Fruit fly (Drosophila melanogaster) whole organism, embryonic: ENCODE data around the gene CG34008.

Experiments used
- Aef1 ChIP-seq: fragments of 200-800 bp; sonication (Bioruptor generic); IDR thresholded peaks from 3 replicates; pipeline ENCODE4 v1.3.6; 2022; ENCODE audit warnings: missing biosample characterization, missing genetic modification characterization
- Asciz ChIP-seq: fragments of 200-800 bp; sonication (Bioruptor generic); optimal IDR thresholded peaks from 2 replicates; lab custom pipeline; 2017; ENCODE audit warnings: missing biosample characterization, mild to moderate bottlenecking, missing genetic modification characterization, missing genetic modification reagents
- Atf3 ChIP-seq: fragments of 200-800 bp; sonication (Bioruptor generic); optimal IDR thresholded peaks from 3 replicates; lab custom pipeline; 2016; ENCODE audit warnings: missing biosample characterization, missing genetic modification characterization
- CG1024 ChIP-seq: fragments of 200-800 bp; sonication (Bioruptor generic); IDR thresholded peaks from 2 replicates; pipeline ENCODE4 v1.3.6; 2022; ENCODE audit warnings: missing biosample characterization, missing genetic modification characterization
- CG10979 ChIP-seq: fragments of 200-800 bp; sonication (Bioruptor generic); optimal IDR thresholded peaks from 2 replicates; lab custom pipeline; 2018; ENCODE audit warnings: missing biosample characterization, mild to moderate bottlenecking, missing genetic modification characterization, moderate library complexity
- CG11504 ChIP-seq: fragments of 200-800 bp; sonication (Bioruptor generic); optimal IDR thresholded peaks from 3 replicates; lab custom pipeline; 2019; ENCODE audit warnings: missing biosample characterization, mild to moderate bottlenecking, missing genetic modification characterization, moderate library complexity
- CG12391 ChIP-seq: fragments of 200-800 bp; sonication (Bioruptor generic); optimal IDR thresholded peaks from 3 replicates; lab custom pipeline; 2018; ENCODE audit warnings: missing biosample characterization, mild to moderate bottlenecking, missing genetic modification characterization, moderate library complexity
- CG13424 ChIP-seq: fragments of 200-800 bp; sonication (Bioruptor generic); optimal IDR thresholded peaks from 2 replicates; lab custom pipeline; 2019; ENCODE audit warnings: missing biosample characterization, mild to moderate bottlenecking, missing genetic modification characterization, moderate library complexity
- CG13775 ChIP-seq: fragments of 200-800 bp; sonication (Bioruptor generic); optimal IDR thresholded peaks from 3 replicates; lab custom pipeline; 2017; ENCODE audit warnings: missing biosample characterization, mild to moderate bottlenecking, missing genetic modification characterization
- CG14860 ChIP-seq: fragments of 200-800 bp; sonication (Bioruptor generic); IDR thresholded peaks from 3 replicates; pipeline ENCODE4 v1.3.6; 2022; ENCODE audit warnings: missing biosample characterization, missing genetic modification characterization; ENCODE audit not compliant: partially characterized antibody
- CG15073 ChIP-seq: fragments of 200-800 bp; sonication (Bioruptor generic); optimal IDR thresholded peaks from 2 replicates; lab custom pipeline; 2016; ENCODE audit warnings: missing biosample characterization, missing genetic modification characterization
- CG30020 ChIP-seq: fragments of 200-800 bp; optimal IDR thresholded peaks from 2 replicates; lab custom pipeline; 2019; ENCODE audit warnings: missing biosample characterization, mild to moderate bottlenecking, missing genetic modification characterization, moderate library complexity
- CG4360 ChIP-seq: fragments of 200-800 bp; sonication (Bioruptor generic); IDR thresholded peaks from 2 replicates; pipeline ENCODE4 v1.3.6; 2022; ENCODE audit warnings: missing biosample characterization, missing genetic modification characterization
- CG4424 ChIP-seq: fragments of 200-800 bp; sonication (Bioruptor generic); optimal IDR thresholded peaks from 3 replicates; lab custom pipeline; 2016; ENCODE audit warnings: missing biosample characterization, missing genetic modification characterization
- CG4820 ChIP-seq: fragments of 200-800 bp; sonication (Bioruptor generic); optimal IDR thresholded peaks from 3 replicates; lab custom pipeline; 2016; ENCODE audit warnings: missing biosample characterization, missing genetic modification characterization
- CG6272 ChIP-seq: fragments of 200-800 bp; sonication (Bioruptor generic); IDR thresholded peaks from 2 replicates; pipeline ENCODE4 v1.3.6; 2022; ENCODE audit warnings: missing biosample characterization, missing genetic modification characterization
- CG6813 ChIP-seq: fragments of 200-800 bp; sonication (Bioruptor generic); optimal IDR thresholded peaks from 2 replicates; lab custom pipeline; 2017; ENCODE audit warnings: missing biosample characterization, missing genetic modification characterization, mild to moderate bottlenecking, moderate library complexity, missing genetic modification reagents
- CG8089 ChIP-seq: fragments of 200-800 bp; sonication (Bioruptor generic); optimal IDR thresholded peaks from 3 replicates; lab custom pipeline; 2016; ENCODE audit warnings: missing biosample characterization, missing genetic modification characterization
- Eip74EF ChIP-seq, 2 experiments: fragments of 200-800 bp in 1 of 2; fragments of >200 bp in 1 of 2; sonication (Bioruptor generic) in 1 of 2; optimal IDR thresholded peaks; 2 replicates each; lab custom pipeline; 2017 to 2019; ENCODE audit warnings: missing biosample characterization in 2 of 2, missing genetic modification characterization in 2 of 2, mild to moderate bottlenecking in 1 of 2, moderate library complexity in 1 of 2
- Ets65A ChIP-seq: fragments of 200-800 bp; sonication (Bioruptor generic); peaks from one replicate; lab custom pipeline; 2016; ENCODE audit warnings: missing biosample characterization, missing genetic modification characterization
- Gug ChIP-seq: fragments of 200-800 bp; sonication (Bioruptor generic); IDR thresholded peaks from 4 replicates; pipeline ENCODE4 v1.3.6; 2022; ENCODE audit warnings: missing biosample characterization, missing genetic modification characterization
- HLHmδ ChIP-seq: fragments of 200-800 bp; sonication (Bioruptor generic); optimal IDR thresholded peaks from 2 replicates; lab custom pipeline; 2018; ENCODE audit warnings: missing biosample characterization, mild to moderate bottlenecking, missing genetic modification characterization, moderate library complexity
- Hmx ChIP-seq: fragments of 200-800 bp; sonication (Bioruptor generic); optimal IDR thresholded peaks from 2 replicates; lab custom pipeline; 2016; ENCODE audit warnings: missing biosample characterization, missing genetic modification characterization
- MBD-R2 ChIP-seq: fragments of 200-800 bp; sonication (Bioruptor generic); IDR thresholded peaks from 2 replicates; pipeline ENCODE4 v1.3.6; 2022; ENCODE audit warnings: missing biosample characterization, missing genetic modification characterization
- NK7.1 ChIP-seq: fragments of 200-800 bp; sonication (Bioruptor generic); optimal IDR thresholded peaks from 3 replicates; lab custom pipeline; 2016; ENCODE audit warnings: missing biosample characterization, missing genetic modification characterization
- Six4 ChIP-seq: fragments of 200-800 bp; sonication (Bioruptor generic); optimal IDR thresholded peaks from 2 replicates; lab custom pipeline; 2016; ENCODE audit warnings: missing biosample characterization, missing genetic modification characterization
- Sox102F ChIP-seq: fragments of 200-800 bp; sonication (Bioruptor generic); optimal IDR thresholded peaks from 2 replicates; lab custom pipeline; 2018; ENCODE audit warnings: missing biosample characterization, mild to moderate bottlenecking, missing genetic modification characterization, moderate library complexity
- Spps ChIP-seq: fragments of 200-800 bp; sonication (Bioruptor generic); optimal IDR thresholded peaks from 2 replicates; lab custom pipeline; 2018; ENCODE audit warnings: missing biosample characterization, mild to moderate bottlenecking, missing genetic modification characterization
- Stat92E ChIP-seq, 3 experiments: fragments of >200 bp in 2 of 3; fragments of 200-800 bp in 1 of 3; sonication (Bioruptor generic) in 1 of 3; optimal IDR thresholded peaks; 2 replicates each; lab custom pipeline; 2017 to 2019; ENCODE audit warnings: missing biosample characterization in 3 of 3, missing genetic modification characterization in 3 of 3, mild to moderate bottlenecking in 1 of 3, moderate library complexity in 1 of 3
- bowl ChIP-seq: fragments of 200-800 bp; sonication (Bioruptor generic); IDR thresholded peaks from 2 replicates; pipeline ENCODE4 v1.3.6; 2022; ENCODE audit warnings: missing biosample characterization, missing genetic modification characterization
- cas ChIP-seq: fragments of 200-800 bp; sonication (Bioruptor generic); IDR thresholded peaks from 2 replicates; pipeline ENCODE4 v1.3.6; 2022; ENCODE audit warnings: missing biosample characterization, missing genetic modification characterization
- corto ChIP-seq: fragments of 200-800 bp; sonication (Bioruptor generic); optimal IDR thresholded peaks from 2 replicates; lab custom pipeline; 2016; ENCODE audit warnings: missing biosample characterization, mild to moderate bottlenecking, missing genetic modification characterization, moderate library complexity
- da ChIP-seq: fragments of 200-800 bp; sonication (Bioruptor generic); optimal IDR thresholded peaks from 2 replicates; lab custom pipeline; 2016; ENCODE audit warnings: missing biosample characterization, missing genetic modification characterization
- dysf ChIP-seq: fragments of 200-800 bp; sonication (Bioruptor generic); IDR thresholded peaks from 3 replicates; pipeline ENCODE4 v1.3.6; 2022; ENCODE audit warnings: missing biosample characterization, missing genetic modification characterization
- exex ChIP-seq: fragments of 200-800 bp; sonication (Bioruptor generic); optimal IDR thresholded peaks from 4 replicates; lab custom pipeline; 2018; ENCODE audit warnings: missing biosample characterization, mild to moderate bottlenecking, missing genetic modification characterization, moderate library complexity
- kay ChIP-seq: fragments of 200-800 bp; sonication (Bioruptor generic); optimal IDR thresholded peaks from 2 replicates; lab custom pipeline; 2016; ENCODE audit warnings: missing biosample characterization, missing genetic modification characterization
- ken ChIP-seq: fragments of 200-800 bp; sonication (Bioruptor generic); IDR thresholded peaks from 3 replicates; pipeline ENCODE4 v1.3.6; 2022; ENCODE audit warnings: missing biosample characterization, missing genetic modification characterization
- lmd ChIP-seq: fragments of 200-800 bp; sonication (Bioruptor generic); IDR thresholded peaks from 2 replicates; pipeline ENCODE4 v1.3.6; 2022; ENCODE audit warnings: missing biosample characterization, missing genetic modification characterization
- oc ChIP-seq: fragments of 200-800 bp; sonication (Bioruptor generic); optimal IDR thresholded peaks from 2 replicates; lab custom pipeline; 2018; ENCODE audit warnings: missing biosample characterization, mild to moderate bottlenecking, missing genetic modification characterization, moderate library complexity
- rib ChIP-seq: fragments of 200-800 bp; sonication (Bioruptor generic); IDR thresholded peaks from 2 replicates; pipeline ENCODE4 v1.3.6; 2022; ENCODE audit warnings: missing biosample characterization, missing genetic modification characterization
- ro ChIP-seq: fragments of 200-800 bp; sonication (Bioruptor generic); IDR thresholded peaks from 2 replicates; pipeline ENCODE4 v1.3.6; 2022; ENCODE audit warnings: missing biosample characterization, missing genetic modification characterization
- row ChIP-seq: fragments of 200-800 bp; sonication (Bioruptor generic); IDR thresholded peaks from 3 replicates; pipeline ENCODE4 v1.3.6; 2022; ENCODE audit warnings: missing biosample characterization, missing genetic modification characterization
- salm ChIP-seq: fragments of 200-800 bp; sonication (Bioruptor generic); optimal IDR thresholded peaks from 2 replicates; lab custom pipeline; 2018; ENCODE audit warnings: missing biosample characterization, mild to moderate bottlenecking, missing genetic modification characterization
- sna ChIP-seq: fragments of 200-800 bp; sonication (Bioruptor generic); IDR thresholded peaks from 2 replicates; pipeline ENCODE4 v1.3.6; 2022; ENCODE audit warnings: missing biosample characterization, missing genetic modification characterization; ENCODE audit not compliant: partially characterized antibody
- stwl ChIP-seq: fragments of 200-800 bp; sonication (Bioruptor generic); optimal IDR thresholded peaks from 3 replicates; lab custom pipeline; 2018; ENCODE audit warnings: missing biosample characterization, mild to moderate bottlenecking, missing genetic modification characterization, moderate library complexity
- tap ChIP-seq: fragments of 200-800 bp; optimal IDR thresholded peaks from 3 replicates; lab custom pipeline; 2019; ENCODE audit warnings: missing biosample characterization, mild to moderate bottlenecking, missing genetic modification characterization, moderate library complexity
- tll ChIP-seq, 2 experiments: fragments of 200-800 bp in 1 of 2; fragments of >200 bp in 1 of 2; sonication (Bioruptor generic) in 1 of 2; optimal IDR thresholded peaks; 2 replicates each; lab custom pipeline; 2017 to 2019; ENCODE audit warnings: missing biosample characterization in 2 of 2, missing genetic modification characterization in 2 of 2, mild to moderate bottlenecking in 1 of 2, moderate library complexity in 1 of 2
- unc-4 ChIP-seq: fragments of 200-800 bp; sonication (Bioruptor generic); IDR thresholded peaks from 2 replicates; pipeline ENCODE4 v1.3.6; 2022; ENCODE audit warnings: missing biosample characterization, missing genetic modification characterization; ENCODE audit not compliant: partially characterized antibody
- wek ChIP-seq: fragments of 200-800 bp; sonication (Bioruptor generic); optimal IDR thresholded peaks from 3 replicates; lab custom pipeline; 2018; ENCODE audit warnings: missing biosample characterization, mild to moderate bottlenecking, missing genetic modification characterization, moderate library complexity
- zen ChIP-seq: fragments of 200-800 bp; sonication (Bioruptor generic); optimal IDR thresholded peaks from 3 replicates; lab custom pipeline; 2018; ENCODE audit warnings: missing biosample characterization, mild to moderate bottlenecking, missing genetic modification characterization, moderate library complexity
- zfh2 ChIP-seq: fragments of 200-800 bp; sonication (Bioruptor generic); optimal IDR thresholded peaks from 2 replicates; lab custom pipeline; 2016; ENCODE audit warnings: missing biosample characterization, missing genetic modification characterization

Gene CG34008

dm6 chr3R:20552093-20552492 is 29.2 kb downstream of the CG34008 start, which contains the start of gene Stat92E (continued):
- TF ChIP-seq row (GFP tag; lab: Robert Waterston, UW) (no peak), CG4360 (GFP tag; lab: Robert Waterston, UW) (no peak), CG11504 (no peak), Aef1 (GFP tag; lab: Robert Waterston, UW) (no peak), rib (GFP tag; lab: Robert Waterston, UW) (no peak), CG6272 (GFP tag; lab: Robert Waterston, UW) (no peak), lmd (GFP tag; lab: Robert Waterston, UW) (no peak), Six4 (GFP tag; lab: Kevin White, UChicago) (no peak), CG13424 (tag; lab: Kevin White, UChicago) (no peak), CG13775 (GFP tag; lab: Kevin White, UChicago) (no peak), ken (GFP tag; lab: Robert Waterston, UW) (no peak), Asciz (GFP tag; lab: Kevin White, UChicago) (no peak), zfh2 (GFP tag; lab: Kevin White, UChicago) (no peak), ro (GFP tag; lab: Robert Waterston, UW) (no peak), CG14860 (0 out of 3 replicates have a peak, but pooled peaks have one; percentile 11), tap (no peak), CG10979 (tag; lab: Kevin White, UChicago) (no peak), da (GFP tag; lab: Kevin White, UChicago) (no peak), Spps (no peak), oc (tag; lab: Kevin White, UChicago) (no peak), dysf (GFP tag; lab: Robert Waterston, UW) (0 out of 3 replicates have a peak, but pooled peaks have one; percentile 6), tll (GFP tag; optimal IDR thresholded peaks at IDR 0.05; lab: Kevin White, UChicago) (no peak), zen (no peak), Atf3 (GFP tag; lab: Kevin White, UChicago) (no peak), MBD-R2 (GFP tag; lab: Robert Waterston, UW) (0 out of 2 replicates have a peak, but pooled peaks have one; percentile 40), Stat92E (GFP tag; optimal IDR thresholded peaks at IDR 0.05; lab: Kevin White, UChicago) (no peak), sna (GFP tag; lab: Robert Waterston, UW) (no peak), bowl (GFP tag; lab: Robert Waterston, UW) (no peak), cas (no peak), unc-4 (GFP tag; lab: Robert Waterston, UW) (peak; percentile 15; the same call in 1 of the 2 replicates), HLHmδ (no peak), exex (no peak), Eip74EF (GFP tag; optimal IDR thresholded peaks at IDR 0.05; lab: Kevin White, UChicago) (no peak), corto (GFP tag; lab: Kevin White, UChicago) (no peak), CG30020 (tag; lab: Kevin White, UChicago) (no peak), NK7.1 (GFP tag; lab: Kevin White, UChicago) (no peak), CG15073 (GFP tag; lab: Kevin White, UChicago) (no peak), Hmx (GFP tag; lab: Kevin White, UChicago) (no peak), CG8089 (GFP tag; lab: Kevin White, UChicago) (no peak), stwl (tag; lab: Kevin White, UChicago) (peak; percentile 23), wek (GFP tag; lab: Kevin White, UChicago) (no peak), CG6813 (GFP tag; lab: Kevin White, UChicago) (no peak), Ets65A (no peak), Gug (GFP tag; lab: Robert Waterston, UW) (no peak), CG1024 (GFP tag; lab: Robert Waterston, UW) (no peak), kay (GFP tag; lab: Kevin White, UChicago) (no peak), salm (tag; lab: Kevin White, UChicago) (no peak), CG4820 (no peak), CG12391 (tag; lab: Kevin White, UChicago) (no peak), Sox102F (GFP tag; lab: Kevin White, UChicago) (no peak), CG4424 (no peak)
